Fruit fly (Drosophila melanogaster): ENCODE results near the gene Dad.

The Dad gene

DNA sequence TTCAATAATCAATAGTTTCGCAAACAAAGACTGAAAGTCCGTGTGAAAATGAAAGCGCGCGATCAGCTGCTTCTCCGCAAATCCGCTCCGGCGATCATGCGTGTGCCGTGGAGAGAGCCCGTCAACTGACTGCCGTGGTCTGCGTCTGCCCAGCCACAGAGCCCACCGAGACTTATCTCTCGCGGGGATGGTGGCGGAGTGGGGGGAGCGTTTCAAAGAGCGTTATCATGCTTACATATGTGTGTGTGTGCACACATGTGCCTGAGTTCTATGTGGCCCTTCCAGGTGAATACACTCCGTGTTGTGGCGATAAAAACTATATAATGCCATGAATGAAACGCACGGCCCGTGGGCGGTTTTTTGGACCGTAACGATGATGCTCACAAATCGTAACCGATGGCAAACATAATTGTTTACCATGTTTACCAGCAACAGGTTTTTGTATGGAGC lies 24.2 kb downstream of the Dad start (continued):
- TF ChIP-seq danr (GFP tag; IDR thresholded peaks at IDR 0.05) (no peak), nerfin-1 (tag; optimal IDR thresholded peaks at IDR 0.05) (no peak), CG11398 (GFP tag; optimal IDR thresholded peaks at IDR 0.05) (no peak), CG7745 (tag; optimal IDR thresholded peaks at IDR 0.05) (no peak), stc (GFP tag; IDR thresholded peaks at IDR 0.05) (peak; percentile 21; the same call in 1 of the 2 replicates), Hmx (GFP tag; optimal IDR thresholded peaks at IDR 0.05) (no peak), esg (GFP tag; conservative IDR thresholded peaks at IDR 0.05) (no peak), Fer2 (tag; optimal IDR thresholded peaks at IDR 0.05) (no peak), CG1647 (GFP tag; optimal IDR thresholded peaks at IDR 0.05) (no peak), CG10543 (GFP tag; optimal IDR thresholded peaks at IDR 0.05) (peak; percentile 91), CG7963 (GFP tag; IDR thresholded peaks at IDR 0.05; ENCODE audit: partially characterized antibody) (no peak), Awh (GFP tag; IDR thresholded peaks at IDR 0.05) (no peak), CG3838 (GFP tag; optimal IDR thresholded peaks at IDR 0.05) (no peak), CG5953 (GFP tag; IDR thresholded peaks at IDR 0.05) (peak; percentile 3; the same call in 1 of the 2 replicates), CG8281 (tag; optimal IDR thresholded peaks at IDR 0.05) (no peak), CG16813 (GFP tag; IDR thresholded peaks at IDR 0.05; ENCODE audit: partially characterized antibody) (no peak), fru (optimal IDR thresholded peaks at IDR 0.05) (no peak), yki (optimal IDR thresholded peaks at IDR 0.05) (no peak), grau (tag; optimal IDR thresholded peaks at IDR 0.05) (no peak), stwl (tag; optimal IDR thresholded peaks at IDR 0.05) (no peak), YL-1 (GFP tag; optimal IDR thresholded peaks at IDR 0.05) (no peak), zf30C (GFP tag; optimal IDR thresholded peaks at IDR 0.05) (no peak), pb (GFP tag; optimal IDR thresholded peaks at IDR 0.05) (no peak), CG7357 (GFP tag; IDR thresholded peaks at IDR 0.05) (no peak), chm (GFP tag; IDR thresholded peaks at IDR 0.05) (no peak), aop (GFP tag; IDR thresholded peaks at IDR 0.05) (no peak), Gsc (GFP tag; IDR thresholded peaks at IDR 0.05) (no peak), CG15073 (GFP tag; optimal IDR thresholded peaks at IDR 0.05) (no peak), maf-S (GFP tag; optimal IDR thresholded peaks at IDR 0.05) (no peak), Dad (GFP tag; optimal IDR thresholded peaks at IDR 0.05) (no peak), eyg (GFP tag; optimal IDR thresholded peaks at IDR 0.05) (no peak), Rfx (GFP tag; IDR thresholded peaks at IDR 0.05) (peak; percentile 19; the same call in 1 of the 2 replicates), hbn (GFP tag; IDR thresholded peaks at IDR 0.05; ENCODE audit: partially characterized antibody) (no peak), gce (GFP tag; IDR thresholded peaks at IDR 0.05) (no peak), CG1602 (GFP tag; optimal IDR thresholded peaks at IDR 0.05) (no peak), bbx (GFP tag; IDR thresholded peaks at IDR 0.05; ENCODE audit: partially characterized antibody) (0 out of 2 replicates have a peak, but pooled peaks have one; percentile 29), CG17829 (tag; optimal IDR thresholded peaks at IDR 0.05) (peak; percentile 18), cwo (GFP tag; optimal IDR thresholded peaks at IDR 0.05) (peak; percentile 79), CG31365 (tag; optimal IDR thresholded peaks at IDR 0.05) (no peak), CG11560 (tag; IDR thresholded peaks at IDR 0.05) (no peak), Nf-YC (tag; optimal IDR thresholded peaks at IDR 0.05) (peak; percentile 30), CG4360 (GFP tag; IDR thresholded peaks at IDR 0.05) (no peak), Atf3 (GFP tag; optimal IDR thresholded peaks at IDR 0.05) (no peak), CG4854 (GFP tag; optimal IDR thresholded peaks at IDR 0.05) (no peak), CG2875 (GFP tag; optimal IDR thresholded peaks at IDR 0.05) (no peak), Elba2 (GFP tag; optimal IDR thresholded peaks at IDR 0.05) (no peak), Meics (GFP tag; optimal IDR thresholded peaks at IDR 0.05) (no peak), nmo (GFP tag; optimal IDR thresholded peaks at IDR 0.05) (no peak), inv (GFP tag; IDR thresholded peaks at IDR 0.05; ENCODE audit: partially characterized antibody) (no peak), CG32532 (GFP tag; IDR thresholded peaks at IDR 0.05) (no peak; the same call in 1 of the 2 replicates), CG18619 (GFP tag; optimal IDR thresholded peaks at IDR 0.05) (no peak), dati (GFP tag; IDR thresholded peaks at IDR 0.05) (no peak)

Measured in whole organism, embryonic.